Worm (Caenorhabditis elegans): Measurements from ENCODE around the gene ccch-2.
A peak's percentile ranks its signal among the peaks of the same experiment; 100 is the strongest.

ccch-2 gene

DNA sequence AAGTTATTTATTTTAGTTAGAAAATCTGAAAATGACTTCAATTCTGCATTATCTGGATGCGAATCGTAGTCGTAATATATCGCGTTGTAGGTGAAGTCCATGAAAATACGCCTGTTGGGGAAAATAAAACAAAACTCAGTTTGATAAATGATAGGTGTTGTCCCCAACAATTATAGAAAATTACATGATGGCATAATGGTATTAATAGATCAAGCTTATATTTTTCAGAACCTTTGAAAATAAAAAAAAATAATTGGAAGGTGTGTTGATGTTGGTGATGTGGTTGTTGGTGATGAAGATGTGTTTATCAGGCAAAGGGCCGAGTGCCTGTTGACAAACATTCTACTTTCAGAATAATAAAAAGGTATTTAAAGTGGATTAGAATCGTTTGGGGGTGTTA, 39.4 kb upstream of the ccch-2 start, which contains the start of gene srw-61:
Gene srw-61, minus strand, starts transcription at position 101 of the 400 bp plus-strand sequence.
- no peak for TF ChIP-seq efl-1 (optimal IDR thresholded peaks at IDR 0.05)
- TF ChIP-seq efl-1 (GFP tag; optimal IDR thresholded peaks at IDR 0.05 in 1 of 2), result peak in 1 of 2 experiments; percentile 45
- no peak for TF ChIP-seq irx-1 (tag; optimal IDR thresholded peaks at IDR 0.05)

DNA sequence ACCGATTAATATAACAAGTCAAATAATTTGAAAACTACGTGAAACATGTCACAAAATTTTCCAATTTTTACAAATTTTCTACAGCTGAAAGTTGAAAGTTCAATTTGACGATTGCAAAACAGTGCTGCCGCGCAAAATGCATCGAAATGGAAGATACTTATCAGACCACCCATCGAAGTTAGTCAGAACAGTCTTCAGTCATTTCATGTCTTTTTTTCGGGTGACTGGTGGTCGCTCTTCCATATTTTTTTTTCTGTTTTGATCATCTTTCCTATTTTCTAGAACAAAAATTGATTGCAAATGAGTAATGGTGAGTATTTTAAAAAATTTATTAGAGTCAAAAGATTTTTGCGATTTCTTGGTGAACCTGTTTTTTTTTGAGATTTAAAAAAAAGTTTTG, 30.9 kb upstream of the ccch-2 start, which contains the start of gene F38C2.1:
Gene F38C2.1, plus strand, starts transcription at position 301 of the 400 bp plus-strand sequence.
- no peak for TF ChIP-seq aha-1 (tag; optimal IDR thresholded peaks at IDR 0.05)
- no peak for TF ChIP-seq egl-13 (tag; optimal IDR thresholded peaks at IDR 0.05)
- TF ChIP-seq nhr-71 (tag; optimal IDR thresholded peaks at IDR 0.05), result no peak
- TF ChIP-seq tbx-2 (tag; optimal IDR thresholded peaks at IDR 0.05), result no peak
- no peak for TF ChIP-seq irx-1 (tag; optimal IDR thresholded peaks at IDR 0.05)
- TF ChIP-seq mef-2 (tag; optimal IDR thresholded peaks at IDR 0.05), result no peak
- TF ChIP-seq nhr-47 (tag; optimal IDR thresholded peaks at IDR 0.05), result no peak
- no peak for TF ChIP-seq ets-5 (GFP tag; IDR thresholded peaks at IDR 0.05)
- TF ChIP-seq lsy-2 (tag; optimal IDR thresholded peaks at IDR 0.05), result no peak
- no peak for TF ChIP-seq elt-2 (tag; optimal IDR thresholded peaks at IDR 0.05)
- no peak for TF ChIP-seq sptf-1 (tag; optimal IDR thresholded peaks at IDR 0.05)
- no peak for TF ChIP-seq C04F5.9 (tag; optimal IDR thresholded peaks at IDR 0.05)
- no peak for TF ChIP-seq nhr-19 (GFP tag; conservative IDR thresholded peaks at IDR 0.05)
- TF ChIP-seq vab-15 (tag; optimal IDR thresholded peaks at IDR 0.05), result no peak
- TF ChIP-seq unc-98 (GFP tag; IDR thresholded peaks at IDR 0.05), result no peak
- no peak for TF ChIP-seq ama-1 (optimal IDR thresholded peaks at IDR 0.05)
- TF ChIP-seq pax-3 (tag; optimal IDR thresholded peaks at IDR 0.05), result no peak
- TF ChIP-seq nhr-76 (tag; optimal IDR thresholded peaks at IDR 0.05), result no peak
- no peak for TF ChIP-seq rnt-1 (tag; optimal IDR thresholded peaks at IDR 0.05)
- TF ChIP-seq ceh-88 (GFP tag; IDR thresholded peaks at IDR 0.05), result no peak

DNA sequence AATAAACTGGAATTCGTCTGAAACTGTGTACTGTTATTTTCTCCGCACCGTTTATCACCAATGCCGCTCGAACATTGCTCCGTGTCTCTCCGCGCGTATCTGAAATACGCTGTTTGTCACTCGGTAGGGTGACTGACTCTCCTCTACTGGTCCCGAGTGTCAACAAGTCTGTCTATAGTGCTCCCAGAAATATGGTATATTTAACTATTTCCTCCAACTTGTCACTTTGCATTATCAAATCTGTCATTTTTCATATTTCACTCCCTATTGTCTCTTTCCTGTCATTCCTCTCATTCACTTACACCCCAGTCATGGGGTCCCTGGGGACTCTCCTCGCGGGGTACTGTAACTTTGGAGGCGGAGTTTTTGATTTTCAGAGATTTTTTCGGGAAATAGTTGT, 23.5 kb upstream of the ccch-2 start, which contains the start of gene hlh-17:
Gene hlh-17, plus strand, starts transcription at position 301 of the 400 bp plus-strand sequence.
- TF ChIP-seq isw-1 (GFP tag; IDR thresholded peaks at IDR 0.05) (no peak), pag-3 (tag; optimal IDR thresholded peaks at IDR 0.05; ENCODE audit: borderline replicate concordance, insufficient read depth) (no peak), ceh-88 (GFP tag; IDR thresholded peaks at IDR 0.05) (no peak), elt-3 (tag; optimal IDR thresholded peaks at IDR 0.05) (no peak), egl-13 (tag; optimal IDR thresholded peaks at IDR 0.05) (no peak), zag-1 (tag; optimal IDR thresholded peaks at IDR 0.05) (no peak), unc-130 (tag; optimal IDR thresholded peaks at IDR 0.05) (no peak), lin-15B (tag; optimal IDR thresholded peaks at IDR 0.05) (no peak), lin-35 (GFP tag; optimal IDR thresholded peaks at IDR 0.05) (no peak), hlh-4 (tag; optimal IDR thresholded peaks at IDR 0.05) (no peak), C34B4.2 (tag; optimal IDR thresholded peaks at IDR 0.05) (no peak), hlh-17 (GFP tag; optimal IDR thresholded peaks at IDR 0.05; ENCODE audit: borderline replicate concordance) (no peak)

DNA sequence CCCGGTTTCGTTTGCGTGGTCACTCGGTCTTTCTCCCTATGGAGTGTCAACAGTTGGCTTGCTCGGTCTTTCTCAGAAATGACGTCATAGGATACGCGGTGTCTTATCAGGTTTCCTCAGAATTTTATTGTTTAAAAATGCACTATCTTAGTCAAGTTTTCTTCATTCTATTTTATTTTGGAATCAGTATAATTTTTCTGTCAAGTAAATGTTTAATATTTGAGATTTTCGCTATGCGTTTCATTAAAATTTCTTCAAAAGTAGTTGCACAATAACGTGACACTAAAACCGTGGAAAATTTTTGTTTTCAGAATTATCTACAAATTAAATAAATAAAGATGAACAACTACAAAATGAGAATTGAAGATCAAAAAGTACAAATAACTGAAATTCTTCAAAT, 20.7 kb upstream of the ccch-2 start, which contains the start of gene hlh-31:
Gene hlh-31, plus strand, starts transcription at position 301 of the 400 bp plus-strand sequence.
- TF ChIP-seq aly-2 (tag; optimal IDR thresholded peaks at IDR 0.05) (no peak), mab-9 (GFP tag; IDR thresholded peaks at IDR 0.05) (no peak), fos-1 (tag; optimal IDR thresholded peaks at IDR 0.05) (no peak), hpl-2 (GFP tag; optimal IDR thresholded peaks at IDR 0.05) (no peak), nhr-85 (tag) (no peak), efl-3 (GFP tag; optimal IDR thresholded peaks at IDR 0.05) (no peak), unc-130 (tag; optimal IDR thresholded peaks at IDR 0.05) (no peak), C34B4.2 (tag; optimal IDR thresholded peaks at IDR 0.05) (no peak), nhr-19 (GFP tag; conservative IDR thresholded peaks at IDR 0.05) (no peak), hlh-17 (GFP tag; optimal IDR thresholded peaks at IDR 0.05; ENCODE audit: borderline replicate concordance) (no peak), ceh-88 (GFP tag; IDR thresholded peaks at IDR 0.05) (no peak), sox-4 (tag; optimal IDR thresholded peaks at IDR 0.05) (no peak), C04F5.9 (tag; optimal IDR thresholded peaks at IDR 0.05) (no peak), mef-2 (tag; optimal IDR thresholded peaks at IDR 0.05) (no peak), nhr-47 (tag; optimal IDR thresholded peaks at IDR 0.05) (no peak), pax-3 (tag; optimal IDR thresholded peaks at IDR 0.05) (no peak), snpc-4 (tag; optimal IDR thresholded peaks at IDR 0.05) (no peak), unc-86 (tag; optimal IDR thresholded peaks at IDR 0.05) (no peak), ceh-82 (tag; optimal IDR thresholded peaks at IDR 0.05) (no peak)
